Worm (Caenorhabditis elegans) whole organism, late embryonic: Measurements from ENCODE around the gene T19D12.4.

Source experiments
- C08G9.2 ChIP-seq: sonication (generic microtip); optimal IDR thresholded peaks from 2 replicates; lab custom pipeline; 2016; ENCODE audit warnings: mild to moderate bottlenecking, missing genetic modification characterization, moderate library complexity, missing compliant biosample characterization
- ama-1 ChIP-seq: fragments of 150-350 bp; optimal IDR thresholded peaks from 2 replicates; lab custom pipeline; 2014
- ceh-9 ChIP-seq: sonication (generic microtip); optimal IDR thresholded peaks from 2 replicates; lab custom pipeline; 2016; ENCODE audit warnings: mild to moderate bottlenecking, missing genetic modification characterization, inconsistent platforms, missing compliant biosample characterization
- elt-2 ChIP-seq: sonication (generic microtip); optimal IDR thresholded peaks from 2 replicates; lab custom pipeline; 2016; ENCODE audit warnings: missing genetic modification reagents, missing genetic modification characterization, missing compliant biosample characterization
- fkh-10 ChIP-seq: fragments of 150-350 bp; optimal IDR thresholded peaks from 2 replicates; lab custom pipeline; 2014; ENCODE audit warnings: missing biosample characterization, missing genetic modification reagents, missing genetic modification characterization
- pros-1 ChIP-seq: fragments of 150-350 bp; optimal IDR thresholded peaks from 2 replicates; lab custom pipeline; 2014; ENCODE audit warnings: missing biosample characterization, missing genetic modification reagents, missing genetic modification characterization
- tbx-2 ChIP-seq: sonication (generic microtip); optimal IDR thresholded peaks from 2 replicates; lab custom pipeline; 2016; ENCODE audit warnings: missing genetic modification characterization, missing compliant biosample characterization

DNA sequence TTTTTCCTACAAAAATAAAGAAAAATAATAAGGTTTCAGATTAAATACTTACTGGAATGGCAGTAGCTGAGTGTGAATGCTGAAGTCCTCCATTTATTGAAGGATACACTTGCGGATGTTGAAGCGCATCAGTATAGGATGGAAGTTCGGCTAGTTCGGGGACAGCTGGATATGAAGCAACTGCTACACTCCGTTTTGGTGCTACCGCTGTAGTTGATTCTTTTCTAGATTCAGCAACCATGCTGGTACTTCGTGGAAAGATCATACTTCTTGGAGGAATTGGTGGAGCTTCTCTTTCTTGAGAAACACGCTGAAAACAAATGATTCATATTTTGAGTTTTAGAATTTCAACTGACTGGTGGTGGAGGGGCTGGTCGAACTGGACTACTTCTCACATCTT lies 22.3 kb upstream of the T19D12.4 start:
- no peak for TF ChIP-seq elt-2 (tag; lab: Kevin White, UChicago)
- no peak for TF ChIP-seq pros-1 (tag; lab: Kevin White, UChicago)
- TF ChIP-seq ama-1 (lab: Kevin White, UChicago) = no peak
- no peak for TF ChIP-seq fkh-10 (GFP tag; lab: Kevin White, UChicago)
- no peak for TF ChIP-seq ceh-9 (tag; lab: Kevin White, UChicago)
- no peak for TF ChIP-seq C08G9.2 (tag; lab: Kevin White, UChicago)
- TF ChIP-seq tbx-2 = no peak
